Worm (Caenorhabditis elegans): ENCODE results near the gene ZK930.7.

Gene ZK930.7

DNA sequence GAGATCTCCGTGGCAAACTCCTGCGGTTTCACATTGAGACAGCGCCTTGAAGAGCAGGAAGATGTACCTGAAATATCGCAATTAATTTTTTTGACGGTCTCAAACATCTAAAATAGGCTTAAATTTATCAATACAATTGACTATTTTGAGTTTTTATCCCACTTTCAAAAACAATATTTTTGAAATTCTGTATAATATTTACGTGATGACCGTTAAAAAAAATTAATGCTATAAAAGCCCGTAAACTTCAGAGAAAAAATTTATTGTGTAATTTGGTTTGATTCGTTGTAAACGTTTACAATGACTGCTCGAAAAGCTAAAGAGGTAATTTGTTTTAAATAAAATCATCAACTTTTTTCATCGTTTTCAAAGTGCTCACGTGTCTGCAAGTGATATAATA, at the start of gene ZK930.7:
TSS of gene ZK930.7 (plus strand) at position 301 of the 400 bp plus-strand sequence.
- no peak for TF ChIP-seq W03F9.2 (tag; optimal IDR thresholded peaks at IDR 0.05)
- no peak for TF ChIP-seq dao-5 (tag; optimal IDR thresholded peaks at IDR 0.05)
- TF ChIP-seq him-1 (tag; optimal IDR thresholded peaks at IDR 0.05): no peak

- TF ChIP-seq him-1 (tag; optimal IDR thresholded peaks at IDR 0.05) (no peak), dao-5 (tag; optimal IDR thresholded peaks at IDR 0.05) (no peak), W03F9.2 (tag; optimal IDR thresholded peaks at IDR 0.05) (no peak)
These were observed 48.8 kb upstream of the ZK930.7 start, which contains the start of gene K12D12.4 for ce11 chrII:11865644-11866043. K12D12.4 (minus strand) TSS chrII:11865744.

ce11 chrII:11868234-11868633, 46.2 kb upstream of the ZK930.7 start, which contains the start of gene col-84:
col-84 (plus strand) TSS chrII:11868534.
- TF ChIP-seq him-1 (tag; optimal IDR thresholded peaks at IDR 0.05): no peak
- TF ChIP-seq dao-5 (tag; optimal IDR thresholded peaks at IDR 0.05): no peak
- no peak for TF ChIP-seq W03F9.2 (tag; optimal IDR thresholded peaks at IDR 0.05)

- TF ChIP-seq W03F9.2 (tag; optimal IDR thresholded peaks at IDR 0.05) (no peak), dao-5 (tag; optimal IDR thresholded peaks at IDR 0.05) (no peak), him-1 (tag; optimal IDR thresholded peaks at IDR 0.05) (no peak)
These were observed 45.5 kb upstream of the ZK930.7 start for ce11 chrII:11868893-11869292.

- TF ChIP-seq W03F9.2 (tag; optimal IDR thresholded peaks at IDR 0.05): peak; percentile 88
- peak; percentile 74 for TF ChIP-seq him-1 (tag; optimal IDR thresholded peaks at IDR 0.05)
- no peak for TF ChIP-seq dao-5 (tag; optimal IDR thresholded peaks at IDR 0.05)
These were observed 39.7 kb upstream of the ZK930.7 start, which contains the start of the genes npp-3 and top-2 for ce11 chrII:11874674-11875198. npp-3 (minus strand) TSS chrII:11874788. top-2 (plus strand) TSS chrII:11875148.

ce11 chrII:11879784-11880183, 34.6 kb upstream of the ZK930.7 start:
- no peak for TF ChIP-seq W03F9.2 (tag; optimal IDR thresholded peaks at IDR 0.05)
- TF ChIP-seq him-1 (tag; optimal IDR thresholded peaks at IDR 0.05): no peak
- TF ChIP-seq dao-5 (tag; optimal IDR thresholded peaks at IDR 0.05): no peak

ce11 chrII:11880456-11881353, 33.7 kb upstream of the ZK930.7 start:
- TF ChIP-seq W03F9.2 (tag; optimal IDR thresholded peaks at IDR 0.05): no peak
- TF ChIP-seq him-1 (tag; optimal IDR thresholded peaks at IDR 0.05): no peak
- TF ChIP-seq dao-5 (tag; optimal IDR thresholded peaks at IDR 0.05): no peak

- TF ChIP-seq dao-5 (tag; optimal IDR thresholded peaks at IDR 0.05) (no peak), him-1 (tag; optimal IDR thresholded peaks at IDR 0.05) (no peak), W03F9.2 (tag; optimal IDR thresholded peaks at IDR 0.05) (no peak)
These were observed 30.8 kb upstream of the ZK930.7 start, which contains the start of gene ZK930.6 for ce11 chrII:11883648-11884047. ZK930.6 (plus strand) TSS chrII:11883948.

DNA sequence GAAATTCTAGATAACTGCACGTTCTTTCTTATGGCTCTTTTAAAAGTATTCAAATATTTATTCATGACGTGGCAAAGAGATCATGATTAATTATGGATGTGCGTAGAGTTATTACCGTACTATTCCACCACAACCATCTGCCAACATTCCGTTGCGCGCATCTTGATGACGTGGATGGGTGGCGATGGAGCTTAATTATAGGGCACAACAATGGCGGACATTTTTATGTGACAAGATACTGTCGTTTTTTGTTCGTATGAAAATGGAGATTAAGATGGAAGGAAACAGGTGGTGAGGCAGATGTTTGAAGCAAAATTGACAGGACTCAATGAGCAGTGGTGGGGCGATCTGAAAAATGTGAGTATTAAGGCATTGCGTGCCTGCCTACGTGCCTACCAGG, 26.7 kb upstream of the ZK930.7 start:
- no peak for TF ChIP-seq him-1 (tag; optimal IDR thresholded peaks at IDR 0.05)
- no peak for TF ChIP-seq W03F9.2 (tag; optimal IDR thresholded peaks at IDR 0.05)
- no peak for TF ChIP-seq dao-5 (tag; optimal IDR thresholded peaks at IDR 0.05)

DNA sequence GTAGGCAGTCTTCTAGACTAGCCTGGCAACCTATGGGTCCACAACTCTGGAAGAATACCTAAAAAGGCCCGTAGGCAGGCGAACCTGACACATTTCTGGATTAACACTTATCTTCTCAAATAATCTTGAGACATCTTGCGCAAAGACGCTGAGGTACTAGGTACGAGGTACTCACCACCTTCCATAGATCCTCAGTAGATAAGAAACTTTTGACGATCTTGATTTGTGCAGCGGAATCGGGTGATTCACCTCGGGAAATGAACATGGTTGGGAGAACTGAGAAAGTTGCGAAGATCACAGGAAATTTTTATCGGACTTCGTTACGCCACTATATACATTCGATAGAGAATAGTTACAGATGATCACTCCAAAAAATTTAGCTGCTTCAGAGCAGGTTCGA, 26.3 kb upstream of the ZK930.7 start:
- TF ChIP-seq dao-5 (tag; optimal IDR thresholded peaks at IDR 0.05): no peak
- TF ChIP-seq W03F9.2 (tag; optimal IDR thresholded peaks at IDR 0.05): no peak
- no peak for TF ChIP-seq him-1 (tag; optimal IDR thresholded peaks at IDR 0.05)

DNA sequence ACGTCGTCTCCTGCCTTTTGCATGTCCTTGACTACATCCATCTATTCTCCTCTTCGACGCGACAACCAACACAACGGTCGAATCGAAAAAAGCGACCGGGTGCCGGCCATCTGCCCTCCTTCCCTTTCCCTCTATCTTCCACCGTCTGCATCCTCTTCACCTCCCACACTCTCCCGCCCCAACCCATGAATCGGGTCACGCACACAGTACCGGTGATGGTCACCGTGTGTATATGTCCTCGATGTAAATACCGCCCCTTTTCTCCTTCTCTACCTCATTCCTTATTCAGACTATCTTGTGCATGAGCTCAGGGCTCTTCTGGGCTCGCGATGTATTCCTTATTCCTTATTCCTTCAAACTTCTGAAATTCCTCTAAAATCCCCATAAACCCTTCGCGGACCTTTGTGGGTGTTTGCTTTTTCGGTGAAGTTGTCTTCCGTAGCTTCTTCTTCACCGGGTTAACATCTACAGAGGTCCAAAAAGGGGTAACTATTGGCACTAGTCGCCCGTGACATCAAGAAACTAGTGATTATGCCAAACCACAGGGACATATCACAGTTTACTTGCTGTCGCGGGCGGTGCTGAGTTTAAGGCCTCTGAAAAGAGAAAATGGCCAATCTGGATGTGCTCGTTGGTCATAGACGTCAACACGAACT, 24.9 kb upstream of the ZK930.7 start:
- TF ChIP-seq W03F9.2 (tag; optimal IDR thresholded peaks at IDR 0.05) (no peak), him-1 (tag; optimal IDR thresholded peaks at IDR 0.05) (no peak), dao-5 (tag; optimal IDR thresholded peaks at IDR 0.05) (no peak)

- no peak for TF ChIP-seq him-1 (tag; optimal IDR thresholded peaks at IDR 0.05)
- no peak for TF ChIP-seq W03F9.2 (tag; optimal IDR thresholded peaks at IDR 0.05)
- TF ChIP-seq dao-5 (tag; optimal IDR thresholded peaks at IDR 0.05): no peak
These were observed 23.8 kb upstream of the ZK930.7 start for ce11 chrII:11890596-11890995.

DNA sequence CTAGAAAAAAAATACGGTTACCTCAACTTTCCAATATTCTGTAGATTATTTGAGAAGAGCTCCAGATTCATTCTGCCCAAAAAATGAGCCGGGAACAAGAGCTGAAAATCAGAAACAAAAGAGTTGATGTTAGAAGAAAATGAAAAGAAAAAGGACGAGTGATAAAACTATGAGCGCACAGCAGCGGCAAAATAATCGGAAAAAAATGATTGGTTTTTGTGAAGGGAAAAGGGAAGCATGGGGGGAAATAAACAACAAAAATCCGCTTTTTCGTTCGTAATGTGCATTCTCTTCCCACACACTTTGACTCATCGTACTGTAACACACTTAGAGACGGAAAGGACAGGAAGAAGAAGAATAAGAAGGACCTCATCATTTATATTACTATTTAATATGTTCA, 21.1 kb upstream of the ZK930.7 start, which contains the start of gene ZK930.2:
TSS of gene ZK930.2 (minus strand) at position 101 of the 400 bp plus-strand sequence.
- TF ChIP-seq him-1 (tag; optimal IDR thresholded peaks at IDR 0.05): no peak
- no peak for TF ChIP-seq W03F9.2 (tag; optimal IDR thresholded peaks at IDR 0.05)

DNA sequence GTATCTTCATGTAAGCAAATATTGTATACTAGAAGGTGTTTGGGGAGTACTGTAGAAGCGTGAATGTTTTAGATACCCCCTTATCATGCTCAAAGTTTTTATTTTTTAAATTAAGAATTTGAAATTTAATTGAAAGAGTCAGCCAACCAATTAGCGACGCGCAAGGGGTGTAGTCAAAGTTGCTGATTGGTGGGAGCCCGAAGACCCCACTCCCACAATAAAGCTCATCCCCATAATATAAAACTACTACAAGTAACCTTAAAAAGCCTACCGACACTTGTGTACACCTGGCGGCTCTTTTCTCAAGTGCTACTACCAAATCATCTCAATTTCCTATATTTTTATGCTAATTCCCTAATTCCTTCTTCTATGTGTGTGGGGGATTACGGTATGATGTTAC, 14.6 kb upstream of the ZK930.7 start:
- no peak for TF ChIP-seq dao-5 (tag; optimal IDR thresholded peaks at IDR 0.05)
- TF ChIP-seq W03F9.2 (tag; optimal IDR thresholded peaks at IDR 0.05): no peak
- no peak for TF ChIP-seq him-1 (tag; optimal IDR thresholded peaks at IDR 0.05)
